Fruit fly (Drosophila melanogaster) whole organism, wandering third instar larva: ENCODE data around the gene mRpS21.

ENCODE experiments used
- Abd-B ChIP-seq: fragments of >200 bp; optimal IDR thresholded peaks from 2 replicates; lab custom pipeline; 2017; ENCODE audit warnings: missing biosample characterization, missing genetic modification characterization
- CG32264 ChIP-seq: fragments of 200-800 bp; sonication (Bioruptor generic); optimal IDR thresholded peaks from 2 replicates; lab custom pipeline; 2016; ENCODE audit warnings: missing biosample characterization, missing genetic modification characterization
- CG9705 ChIP-seq: fragments of 200-800 bp; sonication (Bioruptor generic); optimal IDR thresholded peaks from 2 replicates; lab custom pipeline; 2018; ENCODE audit warnings: missing biosample characterization, mild to moderate bottlenecking, missing genetic modification characterization
- CrebA ChIP-seq: fragments of 200-800 bp; sonication (Bioruptor generic); optimal IDR thresholded peaks from 2 replicates; lab custom pipeline; 2016; ENCODE audit warnings: missing biosample characterization, mild to moderate bottlenecking, missing genetic modification characterization, borderline replicate concordance
- Dif ChIP-seq: fragments of 200-275, 200-300 bp; sonication (Bioruptor generic); optimal IDR thresholded peaks from 2 replicates; lab custom pipeline; 2018; ENCODE audit warnings: missing biosample characterization, missing genetic modification characterization; ENCODE audit not compliant: partially characterized antibody
- GATAd ChIP-seq: sonication (Bioruptor generic); optimal IDR thresholded peaks from 2 replicates; lab custom pipeline; 2016; ENCODE audit warnings: missing biosample characterization, missing genetic modification characterization
- HLH106 ChIP-seq: fragments of 200-800 bp; optimal IDR thresholded peaks from 3 replicates; lab custom pipeline; 2019; ENCODE audit warnings: missing biosample characterization, mild to moderate bottlenecking, missing genetic modification characterization, moderate library complexity
- Hnf4 ChIP-seq: fragments of 200-800 bp; sonication (Bioruptor generic); optimal IDR thresholded peaks from 2 replicates; lab custom pipeline; 2016; ENCODE audit warnings: missing biosample characterization, mild to moderate bottlenecking, missing genetic modification characterization
- Hr78 ChIP-seq: fragments of >200 bp; optimal IDR thresholded peaks from 2 replicates; lab custom pipeline; 2017; ENCODE audit warnings: missing biosample characterization, missing genetic modification characterization
- Hr83 ChIP-seq: fragments of 200-300 bp; sonication (Bioruptor generic); optimal IDR thresholded peaks from 2 replicates; lab custom pipeline; 2016; ENCODE audit warnings: missing biosample characterization, mild to moderate bottlenecking, missing genetic modification characterization, moderate library complexity; ENCODE audit not compliant: poor library complexity, severe bottlenecking
- Jra ChIP-seq: sonication (Bioruptor generic); optimal IDR thresholded peaks from 2 replicates; lab custom pipeline; 2016; ENCODE audit warnings: missing biosample characterization, missing genetic modification characterization
- Mio ChIP-seq: sonication (Bioruptor generic); optimal IDR thresholded peaks from 2 replicates; lab custom pipeline; 2016; ENCODE audit warnings: missing biosample characterization, missing genetic modification characterization
- Myc ChIP-seq: fragments of >200 bp; optimal IDR thresholded peaks from 2 replicates; lab custom pipeline; 2017
- N ChIP-seq: fragments of >200 bp; optimal IDR thresholded peaks from 2 replicates; lab custom pipeline; 2018; ENCODE audit warnings: missing biosample characterization, missing external identifiers, missing genetic modification characterization
- OdsH ChIP-seq: fragments of 200-800 bp; sonication (Bioruptor generic); optimal IDR thresholded peaks from 2 replicates; lab custom pipeline; 2016; ENCODE audit warnings: missing biosample characterization, mild to moderate bottlenecking, missing genetic modification characterization
- Rel ChIP-seq, 2 experiments: fragments of 200-800 bp; sonication (Bioruptor generic) in 1 of 2; optimal IDR thresholded peaks; 2 replicates in 1 of 2; 3 replicates in 1 of 2; lab custom pipeline; 2016 to 2019; ENCODE audit warnings: mild to moderate bottlenecking in 2 of 2, missing biosample characterization in 2 of 2, missing genetic modification characterization in 2 of 2, moderate library complexity in 1 of 2
- Sp1 ChIP-seq: fragments of 200-800 bp; sonication (Bioruptor generic); optimal IDR thresholded peaks from 3 replicates; lab custom pipeline; 2019; ENCODE audit warnings: missing biosample characterization, mild to moderate bottlenecking, missing genetic modification characterization, moderate library complexity
- Vsx2 ChIP-seq: fragments of 200-300, 225-300 bp; sonication (Bioruptor generic); optimal IDR thresholded peaks from 2 replicates; lab custom pipeline; 2018; ENCODE audit warnings: missing biosample characterization, missing genetic modification characterization; ENCODE audit not compliant: partially characterized antibody
- br ChIP-seq: fragments of 200-800 bp; sonication (Bioruptor generic); optimal IDR thresholded peaks from 2 replicates; lab custom pipeline; 2016; ENCODE audit warnings: missing biosample characterization, missing genetic modification characterization
- brk ChIP-seq: fragments of 200-800 bp; sonication (Bioruptor generic); optimal IDR thresholded peaks from 2 replicates; lab custom pipeline; 2016; ENCODE audit warnings: missing biosample characterization, mild to moderate bottlenecking, missing genetic modification characterization
- dl ChIP-seq, 2 experiments: fragments of 175-275, 200-275 bp in 1 of 2; fragments of 200-275 bp in 1 of 2; sonication (Bioruptor generic); optimal IDR thresholded peaks; lab custom pipeline; 2018; ENCODE audit warnings: mild to moderate bottlenecking in 2 of 2, missing biosample characterization in 2 of 2, missing genetic modification characterization in 2 of 2, moderate library complexity in 2 of 2; ENCODE audit not compliant: partially characterized antibody in 2 of 2, insufficient read depth in 1 of 2
- dmrt93B ChIP-seq: fragments of 200-800 bp; sonication (Bioruptor generic); optimal IDR thresholded peaks from 2 replicates; lab custom pipeline; 2018; ENCODE audit warnings: missing biosample characterization, mild to moderate bottlenecking, missing genetic modification characterization
- dsf ChIP-seq: sonication (Bioruptor generic); optimal IDR thresholded peaks from 2 replicates; lab custom pipeline; 2016; ENCODE audit warnings: missing biosample characterization, missing genetic modification characterization, borderline replicate concordance
- ey ChIP-seq: fragments of 200-800 bp; sonication (Bioruptor generic); optimal IDR thresholded peaks from 2 replicates; lab custom pipeline; 2016; ENCODE audit warnings: missing biosample characterization, missing genetic modification characterization
- fru ChIP-seq: fragments of 200-800 bp; sonication (Bioruptor generic); optimal IDR thresholded peaks from 3 replicates; lab custom pipeline; 2016; ENCODE audit warnings: missing biosample characterization, mild to moderate bottlenecking, missing genetic modification characterization
- h ChIP-seq: fragments of 200-800 bp; sonication (Bioruptor generic); optimal IDR thresholded peaks from 3 replicates; lab custom pipeline; 2016; ENCODE audit warnings: missing biosample characterization, mild to moderate bottlenecking, missing genetic modification characterization
- lola ChIP-seq: fragments of >200 bp; optimal IDR thresholded peaks from 2 replicates; lab custom pipeline; 2017; ENCODE audit warnings: missing biosample characterization, missing genetic modification characterization
- pan ChIP-seq: fragments of >200 bp; optimal IDR thresholded peaks from 2 replicates; lab custom pipeline; 2017
- psq ChIP-seq: fragments of 200-800 bp; sonication (Bioruptor generic); optimal IDR thresholded peaks from 3 replicates; lab custom pipeline; 2017; ENCODE audit warnings: missing biosample characterization, mild to moderate bottlenecking, missing genetic modification characterization, moderate library complexity
- sage ChIP-seq: fragments of 200-800 bp; sonication (Bioruptor generic); optimal IDR thresholded peaks from 2 replicates; lab custom pipeline; 2016; ENCODE audit warnings: missing biosample characterization, mild to moderate bottlenecking, missing genetic modification characterization
- sv ChIP-seq: fragments of 200-800 bp; sonication (Bioruptor generic); optimal IDR thresholded peaks from 3 replicates; lab custom pipeline; 2016; ENCODE audit warnings: missing biosample characterization, missing genetic modification characterization
- tai ChIP-seq: sonication (Bioruptor generic); optimal IDR thresholded peaks from 2 replicates; lab custom pipeline; 2016; ENCODE audit warnings: missing biosample characterization, missing genetic modification characterization
- usp ChIP-seq: fragments of >200 bp; optimal IDR thresholded peaks from 2 replicates; lab custom pipeline; 2017; ENCODE audit warnings: missing biosample characterization, missing genetic modification characterization
- woc ChIP-seq: sonication (Bioruptor generic); optimal IDR thresholded peaks from 2 replicates; lab custom pipeline; 2016; ENCODE audit warnings: missing biosample characterization, mild to moderate bottlenecking, missing genetic modification characterization

mRpS21 gene

DNA sequence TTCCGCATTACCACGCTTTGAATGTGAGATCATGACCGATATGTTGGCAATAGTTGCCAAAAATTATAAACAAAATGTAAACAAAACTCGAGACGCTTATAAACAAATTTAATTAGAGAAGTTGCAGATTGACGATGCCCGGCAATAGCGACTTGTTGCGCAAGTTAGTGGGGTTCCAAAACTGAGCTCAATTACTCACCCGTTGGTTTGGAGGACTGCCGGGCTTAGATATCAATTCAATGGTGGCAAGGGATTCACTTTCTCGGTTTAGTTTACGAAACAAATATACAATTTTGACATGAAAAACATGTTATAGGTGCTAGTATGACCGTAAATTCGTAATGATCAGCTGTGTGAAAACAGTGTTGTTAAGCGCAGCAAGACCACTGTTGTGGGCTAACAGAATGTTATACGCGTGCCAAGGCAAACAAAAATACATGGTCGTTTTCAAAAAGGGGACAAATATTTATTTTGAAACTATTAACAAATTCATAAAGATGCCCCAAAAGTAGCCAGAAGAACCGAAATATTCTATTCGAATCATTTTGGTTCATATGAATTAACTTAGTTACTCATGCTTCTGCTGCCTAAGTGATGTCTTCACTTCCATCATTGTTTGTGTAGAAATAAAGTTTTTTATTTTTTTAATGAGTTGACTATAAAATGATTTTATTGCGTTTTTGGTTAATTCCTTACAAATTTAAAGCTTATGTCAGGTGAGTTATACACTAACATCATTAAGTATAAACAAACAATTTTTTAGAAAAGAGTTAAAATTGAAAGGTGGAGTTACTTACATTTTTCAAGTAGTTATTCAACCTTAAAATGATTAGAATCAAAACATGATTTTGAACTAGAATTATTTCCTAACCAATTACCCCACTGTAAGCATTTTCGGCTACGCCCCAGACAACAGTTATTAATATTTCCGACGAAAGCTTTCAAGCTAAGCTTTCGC is 14.8 kb downstream of the mRpS21 start, which contains the start of gene Elp6 (continued):
- peak; percentile 54 for TF ChIP-seq sv (GFP tag; lab: Kevin White, UChicago)
- TF ChIP-seq dl (GFP tag; optimal IDR thresholded peaks at IDR 0.05; lab: Kevin White, UChicago; ENCODE audit: insufficient read depth in 1 of 2, partially characterized antibody in 2 of 2): no peak
- TF ChIP-seq woc (GFP tag; lab: Kevin White, UChicago): peak; percentile 72
- peak; percentile 68 for TF ChIP-seq brk (GFP tag; lab: Kevin White, UChicago)
- TF ChIP-seq Mio (GFP tag; lab: Kevin White, UChicago): no peak
- TF ChIP-seq usp (GFP tag; lab: Kevin White, UChicago): no peak
- no peak for TF ChIP-seq Abd-B (GFP tag; lab: Kevin White, UChicago)
- peak; percentile 73 for TF ChIP-seq dsf (GFP tag; lab: Kevin White, UChicago)

DNA sequence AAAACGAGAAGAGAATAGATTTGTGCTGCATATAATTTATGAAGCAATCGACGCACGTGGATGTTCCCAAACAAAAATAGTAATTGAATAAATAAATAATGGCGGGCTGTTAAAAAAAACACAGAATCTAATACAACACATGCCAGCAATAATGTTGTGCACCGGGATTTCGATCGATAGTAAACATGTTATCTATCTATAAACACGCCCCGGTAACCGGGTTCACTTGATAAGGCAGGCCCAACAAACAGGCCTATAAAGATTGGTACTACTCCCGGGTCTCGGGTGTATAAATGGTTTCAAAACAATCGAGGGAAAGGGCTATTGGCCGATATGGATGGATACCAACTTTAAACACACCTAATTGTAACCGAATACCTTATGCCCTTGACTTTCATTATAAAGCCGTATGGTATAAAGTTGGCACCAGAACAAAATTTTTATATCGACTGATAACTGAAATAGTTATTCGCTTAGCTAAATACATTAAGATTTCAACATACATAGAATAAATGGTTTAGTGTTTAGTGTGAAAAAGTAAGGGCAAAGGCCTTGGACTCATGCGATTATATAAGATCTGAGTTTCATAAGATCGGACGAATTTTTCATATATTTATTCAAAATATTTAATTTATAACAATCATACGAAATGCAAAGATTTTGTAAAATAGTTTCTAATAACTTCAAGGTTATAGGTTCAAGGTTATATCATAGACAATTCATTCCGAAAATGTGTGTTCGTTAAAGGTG is 15.8 kb downstream of the mRpS21 start:
- TF ChIP-seq pan (lab: Kevin White, UChicago): no peak
- no peak for TF ChIP-seq dmrt93B (GFP tag; lab: Kevin White, UChicago)
- TF ChIP-seq CrebA: no peak
- no peak for TF ChIP-seq Hr83
- TF ChIP-seq OdsH (GFP tag; lab: Kevin White, UChicago): no peak
- no peak for TF ChIP-seq CG9705 (GFP tag; lab: Kevin White, UChicago)
- TF ChIP-seq fru (GFP tag; lab: Kevin White, UChicago): no peak
- TF ChIP-seq ey (GFP tag; lab: Kevin White, UChicago): no peak
- no peak for TF ChIP-seq br (GFP tag; lab: Kevin White, UChicago)
- TF ChIP-seq usp (GFP tag; lab: Kevin White, UChicago): no peak
- no peak for TF ChIP-seq Sp1 (GFP tag; lab: Kevin White, UChicago)
- TF ChIP-seq CG32264 (GFP tag; lab: Kevin White, UChicago): no peak
- TF ChIP-seq sage: no peak
- no peak for TF ChIP-seq Hr78 (GFP tag; lab: Kevin White, UChicago)
- no peak for TF ChIP-seq Hnf4
- TF ChIP-seq tai (GFP tag; lab: Kevin White, UChicago): no peak
- TF ChIP-seq woc (GFP tag; lab: Kevin White, UChicago): no peak
- no peak for TF ChIP-seq N (GFP tag; lab: Kevin White, UChicago)
- TF ChIP-seq Vsx2 (GFP tag; lab: Kevin White, UChicago): no peak
- TF ChIP-seq Rel (GFP tag; optimal IDR thresholded peaks at IDR 0.05; lab: Kevin White, UChicago): no peak
- no peak for TF ChIP-seq Rel (tag; optimal IDR thresholded peaks at IDR 0.05; lab: Kevin White, UChicago)

DNA sequence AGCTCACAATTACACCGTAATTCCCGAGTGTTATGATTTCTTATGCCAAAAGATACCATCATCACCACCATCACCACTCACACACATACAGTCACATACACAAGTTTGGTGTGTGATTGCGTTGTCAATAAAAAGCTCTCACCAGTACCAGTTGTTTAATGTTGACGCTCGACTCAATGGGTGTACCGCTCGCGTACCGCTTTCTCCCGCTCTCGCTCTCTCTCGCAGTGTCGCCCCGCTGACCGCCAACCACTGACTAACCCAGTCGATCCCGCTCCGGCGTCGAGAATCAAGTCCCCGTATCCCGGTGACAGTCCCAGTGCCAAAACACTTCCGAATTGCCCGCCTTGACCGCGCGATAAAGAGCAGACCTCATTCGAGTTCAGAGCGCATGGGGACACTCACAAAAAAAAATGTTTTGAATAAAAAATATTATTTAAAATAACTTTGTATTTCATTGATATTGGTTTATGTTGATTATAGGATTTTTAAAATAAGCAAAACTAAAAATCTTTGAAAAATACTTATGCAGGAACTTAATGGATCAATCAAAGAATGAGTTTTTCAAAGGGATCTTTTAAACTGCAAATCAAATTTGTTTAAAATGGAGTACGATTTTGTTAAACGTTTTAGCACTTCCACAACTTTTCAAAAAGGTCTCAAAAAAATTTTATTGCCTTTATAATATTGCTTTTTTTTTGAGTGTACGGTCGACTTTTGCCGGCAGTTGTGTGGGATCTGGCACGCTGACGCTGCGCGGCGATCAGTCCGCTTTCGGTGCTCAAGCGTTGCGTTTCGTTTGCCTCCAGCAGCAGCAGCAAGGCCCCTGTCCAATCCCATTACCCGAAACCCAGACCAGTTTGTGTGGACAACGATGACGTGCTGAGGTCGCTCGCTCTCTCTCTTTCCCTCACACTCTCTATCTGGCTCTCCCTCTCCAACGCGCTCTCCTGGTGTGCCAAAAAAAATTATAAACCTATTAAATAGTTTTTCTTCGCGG is 17.1 kb downstream of the mRpS21 start, which contains the start of gene Dic1:
Dic1 (plus strand) TSS at position 764 of the 1,000 bp plus-strand sequence.
- TF ChIP-seq Jra (GFP tag; lab: Kevin White, UChicago) (peak; percentile 87), usp (GFP tag; lab: Kevin White, UChicago) (no peak), sage (peak; percentile 83), sv (GFP tag; lab: Kevin White, UChicago) (peak; percentile 97), CG9705 (GFP tag; lab: Kevin White, UChicago) (peak; percentile 91), dl (GFP tag; optimal IDR thresholded peaks at IDR 0.05; lab: Kevin White, UChicago; ENCODE audit: insufficient read depth in 1 of 2, partially characterized antibody in 2 of 2) (peak; percentile 93 to 94), br (GFP tag; lab: Kevin White, UChicago) (peak; percentile 96), GATAd (GFP tag; lab: Kevin White, UChicago) (peak; percentile 39), Abd-B (GFP tag; lab: Kevin White, UChicago) (no peak), CG32264 (GFP tag; lab: Kevin White, UChicago) (peak; percentile 88), psq (GFP tag; lab: Kevin White, UChicago) (peak; percentile 96), Hr83 (peak; percentile 90), CrebA (peak; percentile 74), lola (GFP tag; lab: Kevin White, UChicago) (no peak), N (GFP tag; lab: Kevin White, UChicago) (no peak), Hnf4 (peak; percentile 90), OdsH (GFP tag; lab: Kevin White, UChicago) (peak; percentile 98), Vsx2 (GFP tag; lab: Kevin White, UChicago) (peak; percentile 93), Myc (no peak), woc (GFP tag; lab: Kevin White, UChicago) (peak; percentile 88), dmrt93B (GFP tag; lab: Kevin White, UChicago) (peak; percentile 97), HLH106 (tag; lab: Kevin White, UChicago) (peak; percentile 96), Dif (GFP tag; lab: Kevin White, UChicago) (peak; percentile 96), Sp1 (GFP tag; lab: Kevin White, UChicago) (peak; percentile 98), Mio (GFP tag; lab: Kevin White, UChicago) (peak; percentile 42), fru (GFP tag; lab: Kevin White, UChicago) (peak; percentile 97), h (GFP tag; lab: Kevin White, UChicago) (peak; percentile 97), brk (GFP tag; lab: Kevin White, UChicago) (peak; percentile 92), Rel (GFP tag; optimal IDR thresholded peaks at IDR 0.05; lab: Kevin White, UChicago) (peak; percentile 91), Rel (tag; optimal IDR thresholded peaks at IDR 0.05; lab: Kevin White, UChicago) (peak; percentile 58), ey (GFP tag; lab: Kevin White, UChicago) (peak; percentile 95), dsf (GFP tag; lab: Kevin White, UChicago) (peak; percentile 72), Hr78 (GFP tag; lab: Kevin White, UChicago) (no peak)
